Fruit fly (Drosophila melanogaster) Kc167 (cell line): ENCODE data around the gene CG3702.

ENCODE experiments used
- insv ChIP-seq: fragments of >200 bp; optimal IDR thresholded peaks from 3 replicates; lab custom pipeline; 2018; ENCODE audit warnings: missing external identifiers
- psq ChIP-seq: fragments of >200 bp; optimal IDR thresholded peaks from 2 replicates; lab custom pipeline; 2017; ENCODE audit warnings: missing external identifiers

DNA sequence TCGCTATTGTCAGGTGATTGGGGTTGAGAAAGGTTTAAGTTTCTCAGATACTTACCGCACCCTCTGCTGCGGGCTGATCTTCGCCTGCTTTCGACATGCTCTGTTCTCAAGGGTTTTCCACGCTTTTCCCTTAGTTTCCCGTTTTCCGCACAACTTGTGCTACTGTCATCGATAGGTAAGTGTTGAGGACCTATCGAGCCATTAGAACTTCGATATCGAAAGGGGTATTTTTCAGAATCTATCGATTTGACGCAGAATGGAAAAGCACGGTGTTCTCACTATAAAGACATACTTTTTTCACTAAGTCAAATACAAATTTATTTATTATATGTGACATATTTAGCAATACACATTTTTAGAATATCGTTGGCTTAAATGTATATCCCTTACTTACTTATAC, at the start of gene CG3702:
- TF ChIP-seq psq, result no peak
- TF ChIP-seq insv, result no peak
